Worm (Caenorhabditis elegans) whole organism, late embryonic: ENCODE measurements around the gene Y27F2A.11.

Source experiments
- ceh-9 ChIP-seq: sonication (generic microtip); optimal IDR thresholded peaks from 2 replicates; lab custom pipeline; 2016; ENCODE audit warnings: mild to moderate bottlenecking, missing genetic modification characterization, inconsistent platforms, missing compliant biosample characterization
- che-1 ChIP-seq: sonication (generic microtip); optimal IDR thresholded peaks from 2 replicates; lab custom pipeline; 2016; ENCODE audit warnings: mild to moderate bottlenecking, missing genetic modification characterization, missing compliant biosample characterization
- elt-4 ChIP-seq: sonication (generic microtip); optimal IDR thresholded peaks from 2 replicates; lab custom pipeline; 2016; ENCODE audit warnings: missing genetic modification characterization, missing compliant biosample characterization
- fax-1 ChIP-seq: sonication (generic microtip); optimal IDR thresholded peaks from 2 replicates; lab custom pipeline; 2016; ENCODE audit warnings: missing genotype, missing genetic modification characterization, missing compliant biosample characterization
- lin-11 ChIP-seq: fragments of 200-800 bp; sonication (Bioruptor generic); optimal IDR thresholded peaks from 2 replicates; lab custom pipeline; 2018; ENCODE audit warnings: mild to moderate bottlenecking, missing genetic modification characterization, missing compliant biosample characterization
- mec-3 ChIP-seq: sonication (generic microtip); optimal IDR thresholded peaks from 2 replicates; lab custom pipeline; 2016; ENCODE audit warnings: borderline replicate concordance, missing genetic modification characterization, missing compliant biosample characterization
- npax-4 ChIP-seq: sonication (generic microtip); optimal IDR thresholded peaks from 2 replicates; lab custom pipeline; 2016; ENCODE audit warnings: missing genetic modification characterization, missing compliant biosample characterization
- syd-9 ChIP-seq: sonication (generic microtip); optimal IDR thresholded peaks from 2 replicates; lab custom pipeline; 2016; ENCODE audit warnings: mild to moderate bottlenecking, missing genetic modification characterization, moderate library complexity, missing compliant biosample characterization
- unc-55 ChIP-seq: sonication (generic microtip); optimal IDR thresholded peaks from 2 replicates; lab custom pipeline; 2017; ENCODE audit warnings: missing biosample characterization, missing genetic modification reagents, missing genetic modification characterization
- zip-5 ChIP-seq: sonication (generic microtip); optimal IDR thresholded peaks from 2 replicates; lab custom pipeline; 2016; ENCODE audit warnings: missing genetic modification characterization, missing compliant biosample characterization

The Y27F2A.11 gene

ce11 chrII:3240207-3240606, 51.1 kb downstream of the Y27F2A.11 start, which contains the start of gene C17F4.3:
Gene C17F4.3 (plus strand): TSS chrII:3240507.
- TF ChIP-seq ceh-9 (no peak), elt-4 (tag; lab: Kevin White, UChicago) (no peak), unc-55 (GFP tag; lab: Kevin White, UChicago) (no peak), syd-9 (tag; lab: Kevin White, UChicago) (no peak), npax-4 (tag; lab: Kevin White, UChicago) (no peak), lin-11 (tag; lab: Kevin White, UChicago) (no peak), zip-5 (tag; lab: Kevin White, UChicago) (no peak), fax-1 (tag; lab: Kevin White, UChicago) (no peak), mec-3 (tag; lab: Kevin White, UChicago) (no peak), che-1 (tag; lab: Kevin White, UChicago) (no peak)
